Fruit fly (Drosophila melanogaster) whole organism, embryonic: ENCODE results near the gene CG10301.

Experiments used
- Atf-2 ChIP-seq: fragments of 200-800 bp; sonication (Bioruptor generic); optimal IDR thresholded peaks from 2 replicates; lab custom pipeline; 2016; ENCODE audit warnings: missing biosample characterization, missing genetic modification characterization
- CG10366 ChIP-seq: fragments of 200-800 bp; sonication (Bioruptor generic); IDR thresholded peaks from 2 replicates; pipeline ENCODE4 v1.3.6; 2022; ENCODE audit warnings: missing biosample characterization, missing genetic modification characterization
- CG11085 ChIP-seq: fragments of 200-800 bp; sonication (Bioruptor generic); IDR thresholded peaks from 2 replicates; pipeline ENCODE4 v1.3.6; 2022; ENCODE audit warnings: missing biosample characterization, missing genetic modification characterization
- CG11696 ChIP-seq: fragments of 200-800 bp; sonication (Bioruptor generic); IDR thresholded peaks from 2 replicates; pipeline ENCODE4 v1.3.6; 2022; ENCODE audit warnings: missing biosample characterization, missing genetic modification characterization
- CG13123 ChIP-seq: fragments of 200-800 bp; sonication (Bioruptor generic); optimal IDR thresholded peaks from 2 replicates; lab custom pipeline; 2016; ENCODE audit warnings: missing biosample characterization, missing genetic modification characterization
- CG13287 ChIP-seq: fragments of 200-800 bp; sonication (Bioruptor generic); IDR thresholded peaks from 2 replicates; pipeline ENCODE4 v1.3.6; 2022; ENCODE audit warnings: missing biosample characterization, missing genetic modification characterization; ENCODE audit not compliant: partially characterized antibody
- CG13775 ChIP-seq: fragments of 200-800 bp; sonication (Bioruptor generic); optimal IDR thresholded peaks from 3 replicates; lab custom pipeline; 2017; ENCODE audit warnings: missing biosample characterization, mild to moderate bottlenecking, missing genetic modification characterization
- CG14710 ChIP-seq: fragments of 200-800 bp; sonication (Bioruptor generic); optimal IDR thresholded peaks from 3 replicates; lab custom pipeline; 2019; ENCODE audit warnings: missing biosample characterization, mild to moderate bottlenecking, missing genetic modification characterization, moderate library complexity
- CG14965 ChIP-seq: fragments of 200-800 bp; sonication (Bioruptor generic); optimal IDR thresholded peaks from 2 replicates; lab custom pipeline; 2016; ENCODE audit warnings: missing biosample characterization, missing genetic modification characterization, borderline replicate concordance
- CG1602 ChIP-seq: fragments of 200-800 bp; sonication (Bioruptor generic); optimal IDR thresholded peaks from 3 replicates; lab custom pipeline; 2016; ENCODE audit warnings: missing biosample characterization, missing genetic modification characterization
- CG16779 ChIP-seq: fragments of 200-800 bp; sonication (Bioruptor generic); IDR thresholded peaks from 2 replicates; pipeline ENCODE4 v1.3.6; 2022; ENCODE audit warnings: missing biosample characterization, missing genetic modification characterization
- CG17568 ChIP-seq: fragments of 200-800 bp; sonication (Bioruptor generic); optimal IDR thresholded peaks from 2 replicates; lab custom pipeline; 2018; ENCODE audit warnings: missing biosample characterization, mild to moderate bottlenecking, missing genetic modification characterization, moderate library complexity
- CG30020 ChIP-seq: fragments of 200-800 bp; optimal IDR thresholded peaks from 2 replicates; lab custom pipeline; 2019; ENCODE audit warnings: missing biosample characterization, mild to moderate bottlenecking, missing genetic modification characterization, moderate library complexity
- CG32532 ChIP-seq: fragments of 200-800 bp; sonication (Bioruptor generic); IDR thresholded peaks from 2 replicates; pipeline ENCODE4 v1.3.6; 2022; ENCODE audit warnings: missing biosample characterization, missing genetic modification characterization
- CG33213 ChIP-seq: fragments of 200-800 bp; sonication (Bioruptor generic); optimal IDR thresholded peaks from 3 replicates; lab custom pipeline; 2016; ENCODE audit warnings: missing biosample characterization, missing genetic modification characterization
- CG42726 ChIP-seq: fragments of 200-800 bp; sonication (Bioruptor generic); IDR thresholded peaks from 2 replicates; pipeline ENCODE4 v1.3.6; 2022; ENCODE audit warnings: missing biosample characterization, missing genetic modification characterization; ENCODE audit not compliant: partially characterized antibody
- CG4360 ChIP-seq: fragments of 200-800 bp; sonication (Bioruptor generic); IDR thresholded peaks from 2 replicates; pipeline ENCODE4 v1.3.6; 2022; ENCODE audit warnings: missing biosample characterization, missing genetic modification characterization
- CG4730 ChIP-seq: fragments of 200-800 bp; sonication (Bioruptor generic); IDR thresholded peaks from 2 replicates; pipeline ENCODE4 v1.3.6; 2022; ENCODE audit warnings: missing biosample characterization, missing genetic modification characterization
- CG6813 ChIP-seq: fragments of 200-800 bp; sonication (Bioruptor generic); optimal IDR thresholded peaks from 2 replicates; lab custom pipeline; 2017; ENCODE audit warnings: missing biosample characterization, missing genetic modification characterization, mild to moderate bottlenecking, moderate library complexity, missing genetic modification reagents
- CG8388 ChIP-seq: fragments of 200-800 bp; sonication (Bioruptor generic); optimal IDR thresholded peaks from 2 replicates; lab custom pipeline; 2019; ENCODE audit warnings: missing biosample characterization, mild to moderate bottlenecking, missing genetic modification characterization, moderate library complexity
- CG9932 ChIP-seq: fragments of 200-800 bp; sonication (Bioruptor generic); IDR thresholded peaks from 2 replicates; pipeline ENCODE4 v1.3.6; 2022; ENCODE audit warnings: missing biosample characterization, missing genetic modification characterization
- D19B ChIP-seq: fragments of 200-800 bp; sonication (Bioruptor generic); optimal IDR thresholded peaks from 2 replicates; lab custom pipeline; 2017; ENCODE audit warnings: missing biosample characterization, mild to moderate bottlenecking, missing genetic modification characterization
- Dfd ChIP-seq, 2 experiments: fragments of >200 bp; optimal IDR thresholded peaks; 2 replicates each; lab custom pipeline; 2017; ENCODE audit warnings: missing biosample characterization in 2 of 2, missing genetic modification characterization in 2 of 2
- Doc2 ChIP-seq: fragments of 200-800 bp; sonication (Bioruptor generic); IDR thresholded peaks from 2 replicates; pipeline ENCODE4 v1.3.6; 2022; ENCODE audit warnings: missing biosample characterization, missing genetic modification characterization
- Fer2 ChIP-seq: fragments of 200-800 bp; sonication (Bioruptor generic); optimal IDR thresholded peaks from 2 replicates; lab custom pipeline; 2018; ENCODE audit warnings: missing biosample characterization, mild to moderate bottlenecking, missing genetic modification characterization, moderate library complexity
- GATAe ChIP-seq: fragments of 200-800 bp; sonication (Bioruptor generic); conservative IDR thresholded peaks from 2 replicates; pipeline ENCODE4 v1.3.6; 2022; ENCODE audit warnings: missing biosample characterization, missing genetic modification characterization
- Kr ChIP-seq: fragments of 200-800 bp; sonication (Bioruptor generic); optimal IDR thresholded peaks from 2 replicates; lab custom pipeline; 2017; ENCODE audit warnings: missing biosample characterization, mild to moderate bottlenecking, missing genetic modification characterization
- Lim3 ChIP-seq: fragments of 200-800 bp; sonication (Bioruptor generic); IDR thresholded peaks from 2 replicates; pipeline ENCODE4 v1.3.6; 2022; ENCODE audit warnings: missing biosample characterization, missing genetic modification characterization
- NC2α ChIP-seq: fragments of 200-800 bp; sonication (Bioruptor generic); optimal IDR thresholded peaks from 2 replicates; lab custom pipeline; 2016; ENCODE audit warnings: missing biosample characterization, missing genetic modification characterization
- Pdp1 ChIP-seq, 2 experiments: fragments of 200-800 bp; sonication (Bioruptor generic); optimal IDR thresholded peaks; 3 replicates each; lab custom pipeline; 2016; ENCODE audit warnings: missing biosample characterization in 2 of 2, missing genetic modification characterization in 2 of 2, mild to moderate bottlenecking in 1 of 2, moderate library complexity in 1 of 2
- Poxn ChIP-seq: fragments of 200-800 bp; sonication (Bioruptor generic); IDR thresholded peaks from 2 replicates; pipeline ENCODE4 v1.3.6; 2022; ENCODE audit warnings: missing biosample characterization, missing genetic modification characterization
- Rx ChIP-seq: fragments of 200-800 bp; sonication (Bioruptor generic); IDR thresholded peaks from 2 replicates; pipeline ENCODE4 v1.3.6; 2022; ENCODE audit warnings: missing biosample characterization, missing genetic modification characterization
- al ChIP-seq: fragments of 200-800 bp; sonication (Bioruptor generic); IDR thresholded peaks from 2 replicates; pipeline ENCODE4 v1.3.6; 2022; ENCODE audit warnings: missing biosample characterization, missing genetic modification characterization
- bab2 ChIP-seq: fragments of 200-800 bp; sonication (Bioruptor generic); optimal IDR thresholded peaks from 2 replicates; lab custom pipeline; 2016; ENCODE audit warnings: missing biosample characterization, missing genetic modification characterization
- chn ChIP-seq: fragments of 200-800 bp; sonication (Bioruptor generic); optimal IDR thresholded peaks from 2 replicates; lab custom pipeline; 2016; ENCODE audit warnings: missing biosample characterization, missing genetic modification characterization
- dati ChIP-seq: fragments of 200-800 bp; sonication (Bioruptor generic); IDR thresholded peaks from 2 replicates; pipeline ENCODE4 v1.3.6; 2022; ENCODE audit warnings: missing biosample characterization, missing genetic modification characterization
- dpn ChIP-seq, 2 experiments: fragments of 200-800 bp; sonication (Bioruptor generic); optimal IDR thresholded peaks; 3 replicates each; lab custom pipeline; 2016; ENCODE audit warnings: missing biosample characterization in 2 of 2, missing genetic modification characterization in 2 of 2
- gsb-n ChIP-seq: fragments of 200-800 bp; sonication (Bioruptor generic); optimal IDR thresholded peaks from 3 replicates; lab custom pipeline; 2018; ENCODE audit warnings: missing biosample characterization, mild to moderate bottlenecking, missing genetic modification characterization
- her ChIP-seq: fragments of 200-800 bp; sonication (Bioruptor generic); optimal IDR thresholded peaks from 2 replicates; lab custom pipeline; 2016; ENCODE audit warnings: missing biosample characterization, missing genetic modification characterization
- jigr1 ChIP-seq: fragments of 200-800 bp; sonication (Bioruptor generic); IDR thresholded peaks from 3 replicates; pipeline ENCODE4 v1.3.6; 2022; ENCODE audit warnings: missing biosample characterization, missing genetic modification characterization
- jing ChIP-seq: fragments of 200-800 bp; sonication (Bioruptor generic); optimal IDR thresholded peaks from 2 replicates; lab custom pipeline; 2018; ENCODE audit warnings: missing biosample characterization, mild to moderate bottlenecking, missing genetic modification characterization
- kah ChIP-seq: fragments of 200-800 bp; sonication (Bioruptor generic); optimal IDR thresholded peaks from 2 replicates; lab custom pipeline; 2018; ENCODE audit warnings: missing biosample characterization, mild to moderate bottlenecking, missing genetic modification characterization
- luna ChIP-seq: fragments of 200-800 bp; sonication (Bioruptor generic); optimal IDR thresholded peaks from 2 replicates; lab custom pipeline; 2016; ENCODE audit warnings: missing biosample characterization, missing genetic modification characterization
- maf-S ChIP-seq: fragments of 200-800 bp; sonication (Bioruptor generic); optimal IDR thresholded peaks from 2 replicates; lab custom pipeline; 2016; ENCODE audit warnings: missing biosample characterization, missing genetic modification characterization
- org-1 ChIP-seq: fragments of 200-800 bp; sonication (Bioruptor generic); optimal IDR thresholded peaks from 2 replicates; lab custom pipeline; 2017; ENCODE audit warnings: missing biosample characterization, missing genetic modification characterization
- otp ChIP-seq: fragments of 200-800 bp; sonication (Bioruptor generic); IDR thresholded peaks from 3 replicates; pipeline ENCODE4, ENCODE4 v1.3.6; 2022; ENCODE audit warnings: missing biosample characterization, missing genetic modification characterization
- phol ChIP-seq: fragments of 200-800 bp; sonication (Bioruptor generic); optimal IDR thresholded peaks from 3 replicates; lab custom pipeline; 2018; ENCODE audit warnings: missing biosample characterization, mild to moderate bottlenecking, missing genetic modification characterization, moderate library complexity
- pita ChIP-seq: fragments of 200-800 bp; sonication (Bioruptor generic); optimal IDR thresholded peaks from 2 replicates; lab custom pipeline; 2017; ENCODE audit warnings: missing biosample characterization, mild to moderate bottlenecking, missing genetic modification characterization
- pros ChIP-seq: fragments of 200-800 bp; sonication (Bioruptor generic); optimal IDR thresholded peaks from 3 replicates; lab custom pipeline; 2019; ENCODE audit warnings: missing biosample characterization, mild to moderate bottlenecking, missing genetic modification characterization, moderate library complexity
- sens ChIP-seq: fragments of 200-800 bp; sonication (Bioruptor generic); peaks from one replicate; lab custom pipeline; 2016; ENCODE audit warnings: missing biosample characterization, missing genetic modification characterization
- seq ChIP-seq: fragments of 200-800 bp; sonication (Bioruptor generic); IDR thresholded peaks from 2 replicates; pipeline ENCODE4 v1.3.6; 2022; ENCODE audit warnings: missing biosample characterization, missing genetic modification characterization
- wek ChIP-seq: fragments of 200-800 bp; sonication (Bioruptor generic); optimal IDR thresholded peaks from 3 replicates; lab custom pipeline; 2018; ENCODE audit warnings: missing biosample characterization, mild to moderate bottlenecking, missing genetic modification characterization, moderate library complexity
- yki ChIP-seq: fragments of >200 bp; optimal IDR thresholded peaks from 3 replicates; lab custom pipeline; 2018

CG10301 gene

dm6 chr3R:23752728-23753127, 42.8 kb downstream of the CG10301 start, which contains the start of the genes RanBP3 and Rpt5 (continued):
- TF ChIP-seq pros (GFP tag; lab: Kevin White, UChicago) (no peak), jigr1 (GFP tag; lab: Robert Waterston, UW) (no peak), kah (GFP tag; lab: Kevin White, UChicago) (no peak), CG4730 (GFP tag; lab: Robert Waterston, UW) (no peak), CG32532 (GFP tag; lab: Robert Waterston, UW) (peak; percentile 60; the same call in 1 of the 2 replicates), CG16779 (GFP tag; lab: Robert Waterston, UW) (no peak), pita (no peak), dpn (GFP tag; optimal IDR thresholded peaks at IDR 0.05; lab: Kevin White, UChicago) (peak; percentile 62 to 78), yki (lab: Kevin White, UChicago) (no peak), bab2 (GFP tag; lab: Kevin White, UChicago) (peak; percentile 21), org-1 (GFP tag; lab: Kevin White, UChicago) (no peak), CG9932 (GFP tag; lab: Robert Waterston, UW) (peak; percentile 83), D19B (GFP tag; lab: Kevin White, UChicago) (peak; percentile 8), CG10366 (GFP tag; lab: Robert Waterston, UW) (peak; percentile 29), sens (GFP tag; lab: Kevin White, UChicago) (peak; percentile 84), CG13287 (peak; percentile 88), GATAe (GFP tag; lab: Robert Waterston, UW) (no peak), CG1602 (GFP tag; lab: Kevin White, UChicago) (no peak), Poxn (GFP tag; lab: Robert Waterston, UW) (no peak), CG6813 (GFP tag; lab: Kevin White, UChicago) (no peak), Doc2 (GFP tag; lab: Robert Waterston, UW) (no peak), dati (GFP tag; lab: Robert Waterston, UW) (no peak), otp (GFP tag; lab: Robert Waterston, UW) (no peak), CG33213 (peak; percentile 61), CG42726 (GFP tag; lab: Robert Waterston, UW) (peak; percentile 79; the same call in 1 of the 2 replicates), CG14710 (tag; lab: Kevin White, UChicago) (peak; percentile 82), gsb-n (tag; lab: Kevin White, UChicago) (no peak), Rx (no peak), CG11085 (GFP tag; lab: Robert Waterston, UW) (peak; percentile 66), maf-S (peak; percentile 63), CG17568 (GFP tag; lab: Kevin White, UChicago) (no peak), phol (tag; lab: Kevin White, UChicago) (peak; percentile 61), Pdp1 (GFP tag; optimal IDR thresholded peaks at IDR 0.05; lab: Kevin White, UChicago) (peak; percentile 45 to 68), Kr (GFP tag; lab: Kevin White, UChicago) (no peak), al (GFP tag; lab: Robert Waterston, UW) (peak; percentile 37; the same call in 1 of the 2 replicates), NC2α (GFP tag; lab: Kevin White, UChicago) (peak; percentile 31), chn (GFP tag; lab: Kevin White, UChicago) (peak; percentile 36), CG11696 (GFP tag; lab: Robert Waterston, UW) (no peak), CG4360 (GFP tag; lab: Robert Waterston, UW) (no peak), CG14965 (GFP tag; lab: Kevin White, UChicago) (no peak), Lim3 (no peak), CG8388 (no peak), CG30020 (tag; lab: Kevin White, UChicago) (no peak), Dfd (GFP tag; optimal IDR thresholded peaks at IDR 0.05; lab: Kevin White, UChicago) (no peak), wek (GFP tag; lab: Kevin White, UChicago) (no peak), CG13123 (GFP tag; lab: Kevin White, UChicago) (no peak), Atf-2 (GFP tag; lab: Kevin White, UChicago) (peak; percentile 48), her (GFP tag; lab: Kevin White, UChicago) (peak; percentile 59), luna (peak; percentile 69), seq (GFP tag; lab: Robert Waterston, UW) (no peak), jing (no peak), Fer2 (tag; lab: Kevin White, UChicago) (no peak), CG13775 (GFP tag; lab: Kevin White, UChicago) (no peak)
